Worm (Caenorhabditis elegans) whole organism, L1 larva: ENCODE results near the gene B0222.15.

Experiments
- C34B4.2 ChIP-seq: sonication (generic microtip); optimal IDR thresholded peaks from 2 replicates; lab custom pipeline; 2017; ENCODE audit warnings: mild to moderate bottlenecking, missing genetic modification characterization, missing compliant biosample characterization
- F16B12.6 ChIP-seq: fragments of 150-350 bp; optimal IDR thresholded peaks from 2 replicates; lab custom pipeline; 2014; ENCODE audit warnings: missing biosample characterization, missing genetic modification characterization
- Y116A8C.19 ChIP-seq: sonication (generic microtip); optimal IDR thresholded peaks from 2 replicates; lab custom pipeline; 2016; ENCODE audit warnings: missing compliant biosample characterization, missing genetic modification characterization, borderline replicate concordance
- alr-1 ChIP-seq: fragments of 200-800 bp; sonication (Bioruptor generic); optimal IDR thresholded peaks from 2 replicates; lab custom pipeline; 2018; ENCODE audit warnings: borderline replicate concordance, mild to moderate bottlenecking, missing genetic modification characterization, missing compliant biosample characterization
- blmp-1 ChIP-seq: fragments of 150-350 bp; optimal IDR thresholded peaks from 2 replicates; lab custom pipeline; 2014; ENCODE audit warnings: missing biosample characterization, missing genetic modification characterization
- ceh-63 ChIP-seq: fragments of 200-800 bp; sonication (Bioruptor generic); optimal IDR thresholded peaks from 2 replicates; lab custom pipeline; 2018; ENCODE audit warnings: mild to moderate bottlenecking, missing genetic modification characterization, missing compliant biosample characterization
- ceh-8 ChIP-seq: fragments of 200-800 bp; sonication (Bioruptor generic); optimal IDR thresholded peaks from 2 replicates; lab custom pipeline; 2018; ENCODE audit warnings: mild to moderate bottlenecking, missing genetic modification characterization, moderate library complexity, missing compliant biosample characterization
- ceh-88 ChIP-seq: fragments of 200-800 bp; sonication (Bioruptor generic); IDR thresholded peaks from 2 replicates; pipeline ENCODE4 v1.3.6; 2022; ENCODE audit warnings: missing genetic modification characterization, missing compliant biosample characterization
- ceh-90 ChIP-seq: sonication (generic microtip); optimal IDR thresholded peaks from 2 replicates; lab custom pipeline; 2016; ENCODE audit warnings: missing genetic modification characterization, missing compliant biosample characterization
- dsc-1 ChIP-seq: sonication (generic microtip); optimal IDR thresholded peaks from 2 replicates; lab custom pipeline; 2016; ENCODE audit warnings: mild to moderate bottlenecking, missing genetic modification characterization, missing compliant biosample characterization
- efl-1 ChIP-seq, 4 experiments: fragments of 150-350 bp; optimal IDR thresholded peaks in 3 of 4; peaks in 1 of 4; 1 replicate in 1 of 4; 2 replicates in 3 of 4; lab custom pipeline; 2014; ENCODE audit warnings: missing biosample characterization in 2 of 4, missing genetic modification characterization in 2 of 4, missing genetic modification reagents in 2 of 4
- elt-2 ChIP-seq: sonication (generic microtip); optimal IDR thresholded peaks from 2 replicates; lab custom pipeline; 2016; ENCODE audit warnings: missing genetic modification characterization, mild to moderate bottlenecking, inconsistent platforms, missing compliant biosample characterization, missing genetic modification reagents
- elt-3 ChIP-seq, 6 experiments: fragments of 150-350 bp in 1 of 6; sonication (generic microtip); optimal IDR thresholded peaks; 2 replicates each; lab custom pipeline; 2017 to 2018; ENCODE audit warnings: missing biosample characterization in 6 of 6, missing genetic modification characterization in 6 of 6, inconsistent platforms in 1 of 6
- ets-5 ChIP-seq: fragments of 200-800 bp; sonication (Bioruptor generic); IDR thresholded peaks from 2 replicates; pipeline ENCODE4 v1.3.6; 2022; ENCODE audit warnings: missing genetic modification characterization, missing compliant biosample characterization
- fkh-4 ChIP-seq: sonication (generic microtip); optimal IDR thresholded peaks from 2 replicates; lab custom pipeline; 2016; ENCODE audit warnings: missing compliant biosample characterization, missing genetic modification characterization, borderline replicate concordance
- grh-1 ChIP-seq: fragments of 200-800 bp; sonication (Bioruptor generic); IDR thresholded peaks from 2 replicates; pipeline ENCODE4 v1.3.6; 2022; ENCODE audit warnings: missing genetic modification reagents, missing genetic modification characterization, missing compliant biosample characterization
- hlh-4 ChIP-seq: sonication (generic microtip); optimal IDR thresholded peaks from 2 replicates; lab custom pipeline; 2016; ENCODE audit warnings: mild to moderate bottlenecking, missing genetic modification characterization, missing compliant biosample characterization
- hpl-2 ChIP-seq: fragments of 150-350 bp; optimal IDR thresholded peaks from 2 replicates; lab custom pipeline; 2014; ENCODE audit warnings: missing biosample characterization, missing genetic modification reagents, missing genetic modification characterization
- lin-14 ChIP-seq: fragments of 200-800 bp; sonication (Bioruptor generic); optimal IDR thresholded peaks from 2 replicates; lab custom pipeline; 2018; ENCODE audit warnings: mild to moderate bottlenecking, missing genetic modification characterization, moderate library complexity, missing compliant biosample characterization
- lin-15B ChIP-seq: fragments of 150-350 bp; sonication (generic microtip); optimal IDR thresholded peaks from 3 replicates; lab custom pipeline; 2014; ENCODE audit warnings: missing biosample characterization, missing genetic modification characterization
- lir-3 ChIP-seq: sonication (generic microtip); optimal IDR thresholded peaks from 2 replicates; lab custom pipeline; 2016; ENCODE audit warnings: mild to moderate bottlenecking, missing genetic modification characterization, moderate library complexity, missing compliant biosample characterization; ENCODE audit not compliant: poor library complexity
- lsy-2 ChIP-seq, 2 experiments: fragments of 150-350 bp; optimal IDR thresholded peaks; 2 replicates each; lab custom pipeline; 2014; ENCODE audit warnings: missing biosample characterization in 2 of 2, missing genetic modification characterization in 2 of 2
- mab-9 ChIP-seq: fragments of 200-800 bp; sonication (Bioruptor generic); IDR thresholded peaks from 2 replicates; pipeline ENCODE4 v1.3.6; 2022; ENCODE audit warnings: missing genetic modification reagents, missing genetic modification characterization, missing compliant biosample characterization
- mdl-1 ChIP-seq, 2 experiments: fragments of 150-350 bp; optimal IDR thresholded peaks; 2 replicates each; lab custom pipeline; 2014 to 2017; ENCODE audit warnings: missing biosample characterization in 2 of 2, missing genetic modification characterization in 2 of 2, inconsistent platforms in 1 of 2
- mef-2 ChIP-seq: fragments of 150-350 bp; optimal IDR thresholded peaks from 2 replicates; lab custom pipeline; 2014; ENCODE audit warnings: missing biosample characterization, missing genetic modification characterization
- mep-1 ChIP-seq: fragments of 150-350 bp; optimal IDR thresholded peaks from 2 replicates; lab custom pipeline; 2014; ENCODE audit warnings: missing biosample characterization, missing genetic modification characterization
- nhr-19 ChIP-seq: fragments of 200-800 bp; sonication (Bioruptor generic); conservative IDR thresholded peaks from 2 replicates; pipeline ENCODE4 v1.3.6; 2022; ENCODE audit warnings: missing genetic modification characterization, missing compliant biosample characterization
- nhr-20 ChIP-seq: sonication (generic microtip); optimal IDR thresholded peaks from 2 replicates; lab custom pipeline; 2016; ENCODE audit warnings: mild to moderate bottlenecking, missing genetic modification characterization, missing compliant biosample characterization
- nhr-71 ChIP-seq: sonication (generic microtip); optimal IDR thresholded peaks from 2 replicates; lab custom pipeline; 2016; ENCODE audit warnings: mild to moderate bottlenecking, missing genetic modification characterization, moderate library complexity, missing compliant biosample characterization
- nhr-85 ChIP-seq: sonication (generic microtip); peaks from one replicate; lab custom pipeline; 2016; ENCODE audit warnings: missing genetic modification characterization, inconsistent platforms, missing compliant biosample characterization
- nhr-90 ChIP-seq: sonication (generic microtip); optimal IDR thresholded peaks from 2 replicates; lab custom pipeline; 2016; ENCODE audit warnings: mild to moderate bottlenecking, missing genetic modification characterization, missing compliant biosample characterization; ENCODE audit not compliant: poor library complexity
- skn-1 ChIP-seq: fragments of 150-350 bp; optimal IDR thresholded peaks from 2 replicates; lab custom pipeline; 2014; ENCODE audit warnings: missing biosample characterization, missing genetic modification characterization
- snu-23 ChIP-seq: sonication (generic microtip); optimal IDR thresholded peaks from 2 replicates; lab custom pipeline; 2016; ENCODE audit warnings: missing genetic modification characterization, missing compliant biosample characterization
- sox-4 ChIP-seq: sonication (generic microtip); optimal IDR thresholded peaks from 2 replicates; lab custom pipeline; 2016; ENCODE audit warnings: missing genetic modification characterization, missing compliant biosample characterization
- swsn-7 ChIP-seq: sonication (generic microtip); optimal IDR thresholded peaks from 2 replicates; lab custom pipeline; 2016; ENCODE audit warnings: missing genetic modification characterization, missing compliant biosample characterization
- tbx-2 ChIP-seq: sonication (generic microtip); optimal IDR thresholded peaks from 2 replicates; lab custom pipeline; 2016; ENCODE audit warnings: missing genetic modification characterization, missing compliant biosample characterization
- tlp-1 ChIP-seq: fragments of 150-350 bp; optimal IDR thresholded peaks from 2 replicates; lab custom pipeline; 2014; ENCODE audit warnings: missing biosample characterization, missing genetic modification characterization
- unc-62 ChIP-seq: fragments of 150-350 bp; optimal IDR thresholded peaks from 2 replicates; lab custom pipeline; 2014; ENCODE audit warnings: missing biosample characterization, missing genetic modification reagents, missing genetic modification characterization
- unc-98 ChIP-seq: fragments of 200-800 bp; sonication (Bioruptor generic); IDR thresholded peaks from 2 replicates; pipeline ENCODE4 v1.3.6; 2022; ENCODE audit warnings: missing genetic modification characterization, missing compliant biosample characterization
- xbp-1 ChIP-seq: sonication (generic microtip); optimal IDR thresholded peaks from 2 replicates; lab custom pipeline; 2016; ENCODE audit warnings: missing genetic modification characterization, missing compliant biosample characterization
- zip-4 ChIP-seq: fragments of 200-800 bp; sonication (Bioruptor generic); optimal IDR thresholded peaks from 2 replicates; lab custom pipeline; 2018; ENCODE audit warnings: mild to moderate bottlenecking, missing genetic modification characterization, moderate library complexity, missing compliant biosample characterization
- ztf-11 ChIP-seq, 2 experiments: sonication (generic microtip); optimal IDR thresholded peaks; 2 replicates each; lab custom pipeline; 2016 to 2017; ENCODE audit warnings: missing genetic modification characterization in 2 of 2, missing biosample characterization in 1 of 2, missing compliant biosample characterization in 1 of 2

B0222.15 gene

DNA sequence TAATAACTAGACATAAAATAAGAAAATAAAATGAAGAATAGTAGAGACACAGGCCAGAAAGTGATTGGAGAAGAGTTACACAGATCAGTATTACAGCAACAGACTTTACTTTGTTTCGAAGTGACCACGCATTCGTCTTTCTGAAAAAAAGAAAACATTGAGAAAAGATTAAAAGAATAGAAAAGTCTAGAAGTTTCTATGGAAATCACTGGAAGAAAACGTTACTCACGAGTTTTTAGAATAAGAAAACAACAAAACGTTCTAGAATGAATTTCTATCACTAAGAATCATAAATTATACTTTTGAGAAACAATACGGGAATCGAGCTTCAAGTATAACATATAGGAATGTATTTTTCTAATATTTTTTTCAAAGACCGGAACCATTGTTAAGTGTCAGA is 963 bp downstream of the B0222.15 start:
- no peak for TF ChIP-seq lir-3
- no peak for TF ChIP-seq sox-4 (tag; lab: Kevin White, UChicago)
- no peak for TF ChIP-seq swsn-7
- no peak for TF ChIP-seq zip-4 (GFP tag; lab: Kevin White, UChicago)
- no peak for TF ChIP-seq lin-15B
- TF ChIP-seq ceh-88 (GFP tag; lab: Robert Waterston, UW), result no peak
- TF ChIP-seq mef-2 (tag; lab: Kevin White, UChicago), result no peak
- TF ChIP-seq xbp-1, result no peak

DNA sequence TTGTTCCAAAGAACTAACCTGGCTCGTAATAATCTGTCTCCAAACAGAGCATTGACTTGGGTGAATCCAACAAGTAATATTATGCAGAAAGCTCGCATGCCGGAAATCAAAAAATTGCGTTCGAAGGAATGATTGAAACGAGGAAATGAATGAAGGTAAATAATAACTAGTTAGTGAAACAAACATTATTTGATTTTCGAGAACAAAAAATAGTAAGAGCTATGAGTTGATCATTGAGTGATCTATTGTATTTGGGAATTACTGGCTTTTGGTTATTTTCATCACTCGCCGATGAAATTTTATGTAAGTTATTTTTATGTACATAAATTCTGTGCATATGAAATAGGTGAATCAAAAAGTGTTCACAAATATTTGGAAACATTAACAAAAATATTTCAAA is 1.8 kb downstream of the B0222.15 start, which contains the start of gene B0222.5:
Gene B0222.5 (minus strand): TSS at position 101 of the 400 bp plus-strand sequence.
- TF ChIP-seq ceh-63 (GFP tag; lab: Kevin White, UChicago) (no peak), dsc-1 (no peak), Y116A8C.19 (tag; lab: Kevin White, UChicago) (no peak), fkh-4 (tag; lab: Kevin White, UChicago) (no peak), ceh-90 (tag; lab: Kevin White, UChicago) (no peak), mab-9 (GFP tag; lab: Robert Waterston, UW) (no peak), tlp-1 (tag; lab: Kevin White, UChicago) (no peak), efl-1 (optimal IDR thresholded peaks at IDR 0.05; lab: Kevin White, UChicago) (no peak), efl-1 (GFP tag; optimal IDR thresholded peaks at IDR 0.05 in 1 of 2; lab: Kevin White, UChicago) (no peak), lsy-2 (tag; optimal IDR thresholded peaks at IDR 0.05; lab: Kevin White, UChicago) (no peak), ztf-11 (tag; optimal IDR thresholded peaks at IDR 0.05; lab: Kevin White, UChicago) (no peak), snu-23 (no peak)

DNA sequence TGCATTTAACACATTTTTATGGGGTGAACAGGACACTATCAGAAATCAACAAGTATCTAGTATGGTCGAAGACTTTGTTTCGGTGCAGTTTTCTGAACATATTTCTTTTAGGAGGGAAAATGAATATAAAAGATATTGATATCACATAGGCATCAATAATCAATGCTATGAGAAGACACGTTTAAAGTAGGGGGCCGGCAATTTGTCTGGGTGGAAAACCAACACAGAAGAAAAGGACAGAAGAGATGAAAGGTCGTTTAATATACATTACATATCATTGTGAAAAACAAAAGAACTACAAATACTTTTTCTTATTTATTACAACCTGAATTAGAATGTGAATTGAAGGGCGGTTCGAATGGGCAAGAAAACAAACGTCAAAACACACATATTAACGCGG is 4.2 kb downstream of the B0222.15 start:
- TF ChIP-seq nhr-85 (tag; lab: Kevin White, UChicago) (peak; percentile 78), nhr-71 (tag; lab: Kevin White, UChicago) (peak; percentile 7), snu-23 (peak; percentile 4), hlh-4 (tag; lab: Kevin White, UChicago) (no peak), nhr-20 (tag; lab: Kevin White, UChicago) (peak; percentile 7)

DNA sequence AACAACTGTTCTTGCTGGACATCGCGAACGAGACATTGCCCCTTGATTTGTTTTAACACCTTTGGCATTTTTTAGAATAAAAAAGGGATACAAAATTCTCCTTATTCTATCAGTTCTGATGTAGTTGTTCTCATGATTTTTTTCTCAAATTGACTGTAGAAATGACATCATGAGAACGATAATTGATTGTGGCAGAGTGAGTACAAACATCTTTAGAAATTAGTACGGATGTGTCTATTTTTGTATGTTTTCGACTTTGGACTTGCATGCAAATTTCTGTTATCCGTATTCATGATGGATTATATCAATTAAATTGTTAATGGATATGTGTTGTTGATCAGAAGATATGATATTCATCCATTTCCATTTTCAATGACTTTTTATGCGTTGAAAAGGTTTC is 8.4 kb downstream of the B0222.15 start:
- TF ChIP-seq tbx-2 (tag; lab: Kevin White, UChicago) (peak; percentile 2), F16B12.6 (tag; lab: Kevin White, UChicago) (no peak), nhr-71 (tag; lab: Kevin White, UChicago) (peak; percentile 32), C34B4.2 (tag; lab: Kevin White, UChicago) (no peak), ceh-8 (GFP tag; lab: Kevin White, UChicago) (no peak), nhr-85 (tag; lab: Kevin White, UChicago) (peak; percentile 82), lsy-2 (tag; optimal IDR thresholded peaks at IDR 0.05; lab: Kevin White, UChicago) (no peak), nhr-20 (tag; lab: Kevin White, UChicago) (peak; percentile 46), unc-98 (GFP tag; lab: Robert Waterston, UW) (no peak), lin-14 (GFP tag; lab: Kevin White, UChicago) (peak; percentile 23), hlh-4 (tag; lab: Kevin White, UChicago) (no peak)

DNA sequence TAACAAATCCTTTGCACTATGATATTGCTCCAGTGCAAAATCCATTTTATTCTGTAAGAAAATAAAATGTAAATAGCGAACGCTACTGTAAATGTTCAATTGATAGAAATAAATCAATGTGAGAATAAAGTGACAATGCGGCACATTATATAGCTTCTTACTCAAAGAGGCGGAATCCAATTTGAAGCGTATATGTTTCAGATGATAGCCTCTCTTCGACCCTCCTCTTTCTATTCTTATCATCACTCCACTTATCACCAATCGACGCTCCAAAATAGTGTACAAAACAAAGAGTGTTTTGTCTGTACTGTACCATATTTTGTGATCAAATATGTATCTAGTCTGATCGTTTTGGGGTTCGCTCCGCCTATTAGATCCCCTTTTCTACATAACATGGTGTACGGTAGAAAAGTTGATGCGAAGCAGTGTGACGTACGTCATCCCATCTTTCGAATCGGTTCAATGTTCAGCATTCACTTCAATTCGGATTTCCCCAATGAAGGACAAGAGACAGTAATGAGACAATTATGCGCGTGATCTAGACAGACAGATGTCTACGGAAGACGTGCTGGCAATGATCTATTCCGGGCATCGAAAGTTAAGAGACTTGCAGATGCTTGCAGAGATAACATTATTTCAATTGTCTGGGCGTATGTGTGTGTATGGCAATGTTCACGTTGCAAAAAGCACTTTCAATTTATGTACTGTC is 9.6 kb downstream of the B0222.15 start, which contains the start of gene spl-2:
Gene spl-2 (minus strand): TSS at position 51 of the 709 bp plus-strand sequence.
- TF ChIP-seq grh-1 (GFP tag; lab: Robert Waterston, UW) (0 out of 2 replicates have a peak, but pooled peaks have one; percentile 40), alr-1 (tag; lab: Kevin White, UChicago) (no peak), tbx-2 (tag; lab: Kevin White, UChicago) (peak; percentile 17), mep-1 (tag; lab: Kevin White, UChicago) (peak; percentile 27), blmp-1 (tag; lab: Kevin White, UChicago) (peak; percentile 85), nhr-71 (tag; lab: Kevin White, UChicago) (peak; percentile 63), skn-1 (no peak), nhr-20 (tag; lab: Kevin White, UChicago) (peak; percentile 70), snu-23 (peak; percentile 35), lin-14 (GFP tag; lab: Kevin White, UChicago) (peak; percentile 83), unc-62 (GFP tag; lab: Kevin White, UChicago) (no peak), elt-2 (tag; lab: Kevin White, UChicago) (peak; percentile 21), nhr-85 (tag; lab: Kevin White, UChicago) (peak; percentile 98), mdl-1 (tag; optimal IDR thresholded peaks at IDR 0.05; lab: Kevin White, UChicago) (peak in 1 of 2 experiments; percentile 4), elt-3 (tag; optimal IDR thresholded peaks at IDR 0.05; lab: Kevin White, UChicago) (peak in 2 of 6 experiments; percentile 5 to 13), nhr-90 (tag; lab: Kevin White, UChicago) (peak; percentile 29), nhr-19 (GFP tag; lab: Robert Waterston, UW) (peak; percentile 17; the same call in 1 of the 2 replicates), hpl-2 (GFP tag; lab: Kevin White, UChicago) (no peak), ets-5 (GFP tag; lab: Robert Waterston, UW) (no peak)
